Fruit fly (Drosophila melanogaster) whole organism, embryonic: ENCODE measurements around the gene CG8149.
A peak's percentile ranks its signal among the peaks of the same experiment; 100 is the strongest.

Source experiments
- Ada2b ChIP-seq: fragments of 200-800 bp; sonication (Bioruptor generic); IDR thresholded peaks from 2 replicates; pipeline ENCODE4 v1.3.6; 2022; ENCODE audit warnings: missing biosample characterization, missing genetic modification characterization
- C15 ChIP-seq: fragments of 200-800 bp; sonication (Bioruptor generic); IDR thresholded peaks from 3 replicates; pipeline ENCODE4 v1.3.6; 2022; ENCODE audit warnings: missing biosample characterization, missing genetic modification characterization
- CG11085 ChIP-seq: fragments of 200-800 bp; sonication (Bioruptor generic); IDR thresholded peaks from 2 replicates; pipeline ENCODE4 v1.3.6; 2022; ENCODE audit warnings: missing biosample characterization, missing genetic modification characterization
- CG11695 ChIP-seq: fragments of 200-800 bp; sonication (Bioruptor generic); IDR thresholded peaks from 3 replicates; pipeline ENCODE4 v1.3.6; 2022; ENCODE audit warnings: missing biosample characterization, missing genetic modification characterization
- CG12769 ChIP-seq: fragments of 200-800 bp; sonication (Bioruptor generic); optimal IDR thresholded peaks from 2 replicates; lab custom pipeline; 2019; ENCODE audit warnings: missing biosample characterization, mild to moderate bottlenecking, missing genetic modification characterization, moderate library complexity
- CG13624 ChIP-seq: fragments of 200-800 bp; sonication (Bioruptor generic); optimal IDR thresholded peaks from 2 replicates; lab custom pipeline; 2016; ENCODE audit warnings: missing biosample characterization, missing genetic modification characterization
- CG1603 ChIP-seq: fragments of 200-800 bp; sonication (Bioruptor generic); optimal IDR thresholded peaks from 2 replicates; lab custom pipeline; 2019; ENCODE audit warnings: missing biosample characterization, mild to moderate bottlenecking, missing genetic modification characterization, moderate library complexity
- CG18619 ChIP-seq: fragments of 200-800 bp; sonication (Bioruptor generic); optimal IDR thresholded peaks from 3 replicates; lab custom pipeline; 2017; ENCODE audit warnings: missing biosample characterization, mild to moderate bottlenecking, missing genetic modification characterization
- CG2712 ChIP-seq: fragments of 200-800 bp; optimal IDR thresholded peaks from 3 replicates; lab custom pipeline; 2019; ENCODE audit warnings: missing biosample characterization, mild to moderate bottlenecking, missing genetic modification characterization, moderate library complexity
- CG31224 ChIP-seq: fragments of 200-800 bp; sonication (Bioruptor generic); IDR thresholded peaks from 2 replicates; pipeline ENCODE4 v1.3.6; 2022; ENCODE audit warnings: missing biosample characterization, missing genetic modification characterization
- CG7357 ChIP-seq: fragments of 200-800 bp; sonication (Bioruptor generic); IDR thresholded peaks from 3 replicates; pipeline ENCODE4 v1.3.6; 2022; ENCODE audit warnings: missing biosample characterization, missing genetic modification characterization
- CG7556 ChIP-seq: fragments of 200-800 bp; sonication (Bioruptor generic); optimal IDR thresholded peaks from 2 replicates; lab custom pipeline; 2017; ENCODE audit warnings: missing biosample characterization, mild to moderate bottlenecking, missing genetic modification characterization
- CG7987 ChIP-seq: fragments of 200-800 bp; sonication (Bioruptor generic); optimal IDR thresholded peaks from 2 replicates; lab custom pipeline; 2018; ENCODE audit warnings: missing biosample characterization, mild to moderate bottlenecking, missing genetic modification characterization, moderate library complexity
- CG9609 ChIP-seq: fragments of 200-800 bp; sonication (Bioruptor generic); optimal IDR thresholded peaks from 3 replicates; lab custom pipeline; 2016; ENCODE audit warnings: missing biosample characterization, missing genetic modification characterization
- Ets97D ChIP-seq: fragments of 200-800 bp; sonication (Bioruptor generic); optimal IDR thresholded peaks from 3 replicates; lab custom pipeline; 2016; ENCODE audit warnings: missing biosample characterization, missing genetic modification characterization
- Fer2 ChIP-seq: fragments of 200-800 bp; sonication (Bioruptor generic); optimal IDR thresholded peaks from 2 replicates; lab custom pipeline; 2018; ENCODE audit warnings: missing biosample characterization, mild to moderate bottlenecking, missing genetic modification characterization, moderate library complexity
- HHEX ChIP-seq: fragments of 200-800 bp; sonication (Bioruptor generic); optimal IDR thresholded peaks from 3 replicates; lab custom pipeline; 2017; ENCODE audit warnings: missing biosample characterization, mild to moderate bottlenecking, missing genetic modification characterization, missing genetic modification reagents
- HLHmδ ChIP-seq: fragments of 200-800 bp; sonication (Bioruptor generic); optimal IDR thresholded peaks from 2 replicates; lab custom pipeline; 2018; ENCODE audit warnings: missing biosample characterization, mild to moderate bottlenecking, missing genetic modification characterization, moderate library complexity
- Med ChIP-seq: fragments of 200-800 bp; sonication (Bioruptor generic); peaks from one replicate; lab custom pipeline; 2016; ENCODE audit warnings: missing biosample characterization, missing genetic modification characterization, mild to moderate bottlenecking, inconsistent platforms, moderate library complexity
- Mrtf ChIP-seq: fragments of 200-800 bp; sonication (Bioruptor generic); IDR thresholded peaks from 3 replicates; pipeline ENCODE4 v1.3.6; 2022; ENCODE audit warnings: missing biosample characterization, missing genetic modification characterization
- NC2α ChIP-seq: fragments of 200-800 bp; sonication (Bioruptor generic); optimal IDR thresholded peaks from 2 replicates; lab custom pipeline; 2016; ENCODE audit warnings: missing biosample characterization, missing genetic modification characterization
- Nf-YC ChIP-seq: fragments of 200-800 bp; optimal IDR thresholded peaks from 3 replicates; lab custom pipeline; 2019; ENCODE audit warnings: missing biosample characterization, mild to moderate bottlenecking, missing genetic modification characterization, moderate library complexity
- ara ChIP-seq: fragments of 200-800 bp; sonication (Bioruptor generic); IDR thresholded peaks from 2 replicates; pipeline ENCODE4 v1.3.6; 2022; ENCODE audit warnings: missing biosample characterization, missing genetic modification characterization
- az2 ChIP-seq: fragments of 200-800 bp; sonication (Bioruptor generic); optimal IDR thresholded peaks from 3 replicates; lab custom pipeline; 2016; ENCODE audit warnings: missing biosample characterization, missing genetic modification characterization
- bab2 ChIP-seq: fragments of 200-800 bp; sonication (Bioruptor generic); optimal IDR thresholded peaks from 2 replicates; lab custom pipeline; 2016; ENCODE audit warnings: missing biosample characterization, missing genetic modification characterization
- chm ChIP-seq: fragments of 200-800 bp; sonication (Bioruptor generic); IDR thresholded peaks from 2 replicates; pipeline ENCODE4 v1.3.6; 2022; ENCODE audit warnings: missing biosample characterization, missing genetic modification characterization
- ci ChIP-seq: fragments of 200-800 bp; sonication (Bioruptor generic); IDR thresholded peaks from 3 replicates; pipeline ENCODE4 v1.3.6; 2022; ENCODE audit warnings: missing biosample characterization, missing genetic modification characterization
- crol ChIP-seq: fragments of 200-800 bp; sonication (Bioruptor generic); IDR thresholded peaks from 2 replicates; pipeline ENCODE4 v1.3.6; 2022; ENCODE audit warnings: missing biosample characterization, missing genetic modification characterization
- hth ChIP-seq: fragments of >200 bp; optimal IDR thresholded peaks from 2 replicates; lab custom pipeline; 2017; ENCODE audit warnings: inconsistent platforms
- insv ChIP-seq, 2 experiments: fragments of 200-800 bp; sonication (Bioruptor generic); optimal IDR thresholded peaks; 3 replicates each; lab custom pipeline; 2016 to 2018; ENCODE audit warnings: missing biosample characterization in 2 of 2, missing genetic modification characterization in 2 of 2
- lmd ChIP-seq: fragments of 200-800 bp; sonication (Bioruptor generic); IDR thresholded peaks from 2 replicates; pipeline ENCODE4 v1.3.6; 2022; ENCODE audit warnings: missing biosample characterization, missing genetic modification characterization
- lola ChIP-seq, 3 experiments: fragments of >200 bp in 2 of 3; fragments of 200-800 bp in 1 of 3; sonication (Bioruptor generic) in 1 of 3; optimal IDR thresholded peaks; 2 replicates each; lab custom pipeline; 2017 to 2019; ENCODE audit warnings: missing biosample characterization in 3 of 3, missing genetic modification characterization in 3 of 3, mild to moderate bottlenecking in 1 of 3, moderate library complexity in 1 of 3
- lov ChIP-seq, 2 experiments: fragments of 200-800 bp in 1 of 2; fragments of >200 bp in 1 of 2; sonication (Bioruptor generic) in 1 of 2; IDR thresholded peaks in 1 of 2; optimal IDR thresholded peaks in 1 of 2; 2 replicates in 1 of 2; 3 replicates in 1 of 2; pipeline versions ENCODE4 v1.3.6 to Lab custom; 2017 to 2022; ENCODE audit warnings: missing biosample characterization in 1 of 2, missing genetic modification characterization in 1 of 2
- nom ChIP-seq: fragments of 200-800 bp; sonication (Bioruptor generic); optimal IDR thresholded peaks from 2 replicates; lab custom pipeline; 2017; ENCODE audit warnings: missing biosample characterization, missing genetic modification characterization, mild to moderate bottlenecking, moderate library complexity, missing genetic modification reagents
- salm ChIP-seq: fragments of 200-800 bp; sonication (Bioruptor generic); optimal IDR thresholded peaks from 2 replicates; lab custom pipeline; 2018; ENCODE audit warnings: missing biosample characterization, mild to moderate bottlenecking, missing genetic modification characterization
- sd ChIP-seq: fragments of 200-800 bp; sonication (Bioruptor generic); optimal IDR thresholded peaks from 3 replicates; lab custom pipeline; 2018; ENCODE audit warnings: missing biosample characterization, mild to moderate bottlenecking, missing genetic modification characterization, moderate library complexity
- seq ChIP-seq: fragments of 200-800 bp; sonication (Bioruptor generic); IDR thresholded peaks from 2 replicates; pipeline ENCODE4 v1.3.6; 2022; ENCODE audit warnings: missing biosample characterization, missing genetic modification characterization
- sisA ChIP-seq: fragments of 200-800 bp; sonication (Bioruptor generic); IDR thresholded peaks from 2 replicates; pipeline ENCODE4 v1.3.6; 2022; ENCODE audit warnings: missing biosample characterization, missing genetic modification characterization
- trh ChIP-seq: fragments of 200-800 bp; sonication (Bioruptor generic); optimal IDR thresholded peaks from 2 replicates; lab custom pipeline; 2016; ENCODE audit warnings: missing biosample characterization, missing genetic modification characterization
- twi ChIP-seq: fragments of 200-800 bp; optimal IDR thresholded peaks from 2 replicates; lab custom pipeline; 2019; ENCODE audit warnings: missing biosample characterization, mild to moderate bottlenecking, missing genetic modification characterization, moderate library complexity
- wek ChIP-seq: fragments of 200-800 bp; sonication (Bioruptor generic); optimal IDR thresholded peaks from 3 replicates; lab custom pipeline; 2018; ENCODE audit warnings: missing biosample characterization, mild to moderate bottlenecking, missing genetic modification characterization, moderate library complexity
- z ChIP-seq: fragments of 200-800 bp; sonication (Bioruptor generic); IDR thresholded peaks from 3 replicates; pipeline ENCODE4 v1.3.6; 2022; ENCODE audit warnings: missing biosample characterization, missing genetic modification characterization
- zfh1 ChIP-seq: fragments of 200-800 bp; sonication (Bioruptor generic); IDR thresholded peaks from 3 replicates; pipeline ENCODE4 v1.3.6; 2022; ENCODE audit warnings: missing biosample characterization, missing genetic modification characterization

The CG8149 gene

DNA sequence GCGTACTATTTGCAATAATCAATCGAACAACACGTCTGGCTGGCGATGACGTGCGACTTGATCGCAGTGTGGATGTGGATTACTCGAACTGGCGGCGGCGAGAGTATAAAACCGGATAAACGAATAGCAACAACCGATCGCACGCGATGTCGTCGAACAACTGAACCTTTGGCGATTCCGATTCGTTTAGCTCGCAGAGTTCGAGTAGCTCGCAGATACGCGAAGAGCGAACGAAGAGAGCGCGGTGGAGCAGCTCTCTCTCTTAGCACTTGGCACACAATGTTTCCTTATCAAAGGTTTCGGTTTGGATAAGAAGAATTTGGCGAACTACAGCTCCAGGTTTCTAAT is 2.1 kb upstream of the CG8149 start, which contains the start of gene RhoL (continued):
- TF ChIP-seq CG7987 (GFP tag; lab: Kevin White, UChicago) (peak; percentile 29), Nf-YC (tag; lab: Kevin White, UChicago) (peak; percentile 67), Fer2 (tag; lab: Kevin White, UChicago) (no peak), Mrtf (GFP tag; lab: Robert Waterston, UW) (no peak), CG7357 (GFP tag; lab: Robert Waterston, UW) (no peak), seq (GFP tag; lab: Robert Waterston, UW) (no peak), crol (GFP tag; lab: Robert Waterston, UW) (no peak), CG31224 (GFP tag; lab: Robert Waterston, UW) (no peak), hth (lab: Kevin White, UChicago) (no peak), CG11085 (no peak), lola (GFP tag; optimal IDR thresholded peaks at IDR 0.05; lab: Kevin White, UChicago) (no peak), salm (tag; lab: Kevin White, UChicago) (peak; percentile 8), CG7556 (no peak), CG2712 (tag; lab: Kevin White, UChicago) (peak; percentile 27), CG9609 (GFP tag; lab: Kevin White, UChicago) (no peak), CG13624 (GFP tag; lab: Kevin White, UChicago) (peak; percentile 54), Ada2b (no peak)

DNA sequence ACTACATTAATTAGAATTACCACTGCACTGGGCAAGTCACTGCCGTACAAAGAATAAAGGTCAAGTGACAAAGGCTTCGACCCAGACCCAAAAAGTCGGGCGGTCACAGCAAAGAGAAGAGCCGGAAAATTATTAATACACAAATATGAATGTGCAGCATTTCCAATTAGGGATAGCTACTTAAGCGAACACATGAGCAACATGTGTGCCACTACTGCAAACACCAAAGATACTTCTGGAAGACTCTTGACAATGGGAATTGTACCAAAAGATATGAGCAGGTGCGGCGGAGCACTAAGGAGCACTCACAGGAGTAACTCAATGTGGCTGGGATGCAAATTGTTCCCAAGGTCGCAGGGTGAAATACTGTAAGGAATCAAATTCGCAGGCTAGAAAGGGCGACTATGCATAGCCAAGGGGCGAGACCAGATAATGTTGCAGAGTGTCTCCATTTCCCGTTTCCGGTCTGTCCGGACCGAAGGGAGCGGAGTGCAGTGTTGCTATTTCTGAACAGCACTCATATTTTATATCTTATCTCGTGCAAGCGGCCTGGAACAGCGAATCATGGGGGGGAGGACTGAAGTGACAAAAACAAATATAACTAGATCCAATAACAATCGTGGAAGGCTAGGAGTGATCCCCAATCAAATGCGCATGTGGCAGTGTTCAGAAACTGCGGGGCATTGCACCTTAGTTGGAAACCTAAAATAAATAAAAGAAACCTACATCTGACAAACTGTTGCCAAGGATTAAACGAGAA is 947 bp upstream of the CG8149 start:
- TF ChIP-seq CG1603 (tag; lab: Kevin White, UChicago) (peak; percentile 11), trh (GFP tag; lab: Kevin White, UChicago) (no peak), ara (GFP tag; lab: Robert Waterston, UW) (0 out of 2 replicates have a peak, but pooled peaks have one; percentile 38), az2 (no peak), NC2α (GFP tag; lab: Kevin White, UChicago) (no peak), CG11695 (GFP tag; lab: Robert Waterston, UW) (0 out of 3 replicates have a peak, but pooled peaks have one; percentile 10), CG7357 (GFP tag; lab: Robert Waterston, UW) (no peak), wek (peak; percentile 15), zfh1 (GFP tag; lab: Robert Waterston, UW) (0 out of 3 replicates have a peak, but pooled peaks have one; percentile 4), lov (optimal IDR thresholded peaks at IDR 0.05; lab: Kevin White, UChicago) (no peak), lov (GFP tag; IDR thresholded peaks at IDR 0.05; lab: Robert Waterston, UW) (0 out of 3 replicates have a peak, but pooled peaks have one; percentile 23), bab2 (GFP tag; lab: Kevin White, UChicago) (no peak), CG18619 (no peak), lmd (no peak), twi (tag; lab: Kevin White, UChicago) (peak; percentile 99), nom (GFP tag; lab: Kevin White, UChicago) (peak; percentile 16), CG12769 (tag; lab: Kevin White, UChicago) (no peak), sisA (GFP tag; lab: Robert Waterston, UW) (no peak), chm (GFP tag; lab: Robert Waterston, UW) (0 out of 2 replicates have a peak, but pooled peaks have one; percentile 27), Med (peak; percentile 7), sd (tag; lab: Kevin White, UChicago) (no peak), C15 (GFP tag; lab: Robert Waterston, UW) (no peak), z (0 out of 3 replicates have a peak, but pooled peaks have one; percentile 20), insv (GFP tag; optimal IDR thresholded peaks at IDR 0.05; lab: Kevin White, UChicago) (peak in 1 of 2 experiments; percentile 37), Ets97D (GFP tag; lab: Kevin White, UChicago) (peak; percentile 35), HLHmδ (GFP tag; lab: Kevin White, UChicago) (peak; percentile 30), HHEX (GFP tag; lab: Kevin White, UChicago) (peak; percentile 3), crol (GFP tag; lab: Robert Waterston, UW) (peak; percentile 47; the same call in 1 of the 2 replicates), ci (GFP tag; lab: Robert Waterston, UW) (peak; percentile 36; the same call in 1 of the 3 replicates)
